Worm (Caenorhabditis elegans) whole organism, L3 larva: ENCODE measurements around the gene C11H1.5.

Source experiments
- elt-3 ChIP-seq, 3 experiments: fragments of 150-350 bp in 1 of 3; sonication (generic microtip) in 2 of 3; optimal IDR thresholded peaks; 2 replicates in 2 of 3; 4 replicates in 1 of 3; lab custom pipeline; 2014 to 2017; ENCODE audit warnings: missing biosample characterization in 3 of 3, missing genetic modification characterization in 3 of 3
- eor-1 ChIP-seq, 2 experiments: fragments of 150-350 bp; optimal IDR thresholded peaks; 2 replicates each; lab custom pipeline; 2014 to 2018; ENCODE audit warnings: missing biosample characterization in 2 of 2, missing genetic modification characterization in 2 of 2

ce11 chrX:14335220-14335619 lies 32.2 kb upstream of the C11H1.5 start, which contains the start of gene K04G11.1:
- TF ChIP-seq eor-1 (tag; optimal IDR thresholded peaks at IDR 0.05; lab: Kevin White, UChicago): no peak
- no peak for TF ChIP-seq elt-3 (tag; optimal IDR thresholded peaks at IDR 0.05; lab: Kevin White, UChicago)
